Worm (Caenorhabditis elegans): ENCODE results near the gene F58F12.2.

ce11 chrII:6348360-6348759, 39.5 kb downstream of the F58F12.2 start:
- TF ChIP-seq pax-1 (tag; optimal IDR thresholded peaks at IDR 0.05) (no peak), Y22D7AL.16 (tag; optimal IDR thresholded peaks at IDR 0.05) (no peak), F13H6.1 (tag; optimal IDR thresholded peaks at IDR 0.05) (peak; percentile 27), pag-3 (tag; optimal IDR thresholded peaks at IDR 0.05; ENCODE audit: borderline replicate concordance) (no peak), tbx-2 (tag; optimal IDR thresholded peaks at IDR 0.05) (peak; percentile 71), ceh-9 (tag; optimal IDR thresholded peaks at IDR 0.05) (no peak), unc-42 (tag; optimal IDR thresholded peaks at IDR 0.05) (peak; percentile 37), nhr-11 (tag; optimal IDR thresholded peaks at IDR 0.05) (no peak), unc-55 (GFP tag; optimal IDR thresholded peaks at IDR 0.05) (peak; percentile 90), elt-2 (tag; optimal IDR thresholded peaks at IDR 0.05) (no peak)

All from whole organism, late embryonic.